Worm (Caenorhabditis elegans) whole organism, L4 larva: ENCODE measurements around the gene clec-22.

Source experiments
- attf-4 ChIP-seq: sonication (generic microtip); optimal IDR thresholded peaks from 3 replicates; lab custom pipeline; 2017; ENCODE audit warnings: missing biosample characterization, missing genetic modification characterization
- lin-39 ChIP-seq: fragments of 150-350 bp; optimal IDR thresholded peaks from 2 replicates; lab custom pipeline; 2014; ENCODE audit warnings: missing biosample characterization, missing genetic modification reagents, missing genetic modification characterization
- nhr-237 ChIP-seq: sonication (generic microtip); optimal IDR thresholded peaks from 2 replicates; lab custom pipeline; 2017; ENCODE audit warnings: missing biosample characterization, missing genetic modification characterization
- unc-39 ChIP-seq: sonication (generic microtip); optimal IDR thresholded peaks from 2 replicates; lab custom pipeline; 2017; ENCODE audit warnings: missing biosample characterization, missing genetic modification characterization
- unc-62 ChIP-seq, 3 experiments: fragments of 150-350 bp in 1 of 3; sonication (generic microtip); optimal IDR thresholded peaks in 2 of 3; peaks in 1 of 3; 1 replicate in 1 of 3; 2 replicates in 2 of 3; lab custom pipeline; 2014 to 2017; ENCODE audit warnings: missing biosample characterization in 3 of 3, missing genetic modification characterization in 3 of 3, missing genetic modification reagents in 3 of 3, missing genotype in 1 of 3

DNA sequence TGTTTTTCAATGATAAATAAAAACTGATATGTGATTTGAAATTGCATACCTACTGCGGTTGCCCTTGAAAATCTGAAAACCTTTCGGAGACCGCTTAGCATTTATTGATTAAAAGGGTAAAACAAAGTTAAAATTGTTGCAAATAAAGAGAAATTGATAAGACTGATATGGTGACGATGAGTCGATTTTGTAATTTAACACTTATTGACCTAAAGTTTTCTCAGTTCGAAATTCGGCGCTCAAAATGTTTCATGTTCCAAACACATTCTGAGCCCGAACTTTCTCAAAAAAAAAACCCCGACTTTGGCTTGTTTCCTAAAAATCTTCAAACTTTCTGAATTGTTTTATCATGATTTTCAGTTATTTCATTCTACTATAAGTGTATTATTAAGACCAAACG is 17.3 kb upstream of the clec-22 start, which contains the start of gene clec-40:
- no peak for TF ChIP-seq attf-4
- TF ChIP-seq nhr-237: no peak
- TF ChIP-seq lin-39: no peak
- TF ChIP-seq unc-39 (tag; lab: Kevin White, UChicago): no peak
- TF ChIP-seq unc-62 (GFP tag; optimal IDR thresholded peaks at IDR 0.05 in 1 of 2; lab: Kevin White, UChicago): no peak
- TF ChIP-seq unc-62 (tag; optimal IDR thresholded peaks at IDR 0.05; lab: Kevin White, UChicago): no peak
